Fruit fly (Drosophila melanogaster) whole organism, wandering third instar larva: ENCODE measurements around the gene CG1092.

Source experiments
- Abd-B ChIP-seq: fragments of >200 bp; optimal IDR thresholded peaks from 2 replicates; lab custom pipeline; 2017; ENCODE audit warnings: missing biosample characterization, missing genetic modification characterization
- Hr78 ChIP-seq: fragments of >200 bp; optimal IDR thresholded peaks from 2 replicates; lab custom pipeline; 2017; ENCODE audit warnings: missing biosample characterization, missing genetic modification characterization
- Myc ChIP-seq: fragments of >200 bp; optimal IDR thresholded peaks from 2 replicates; lab custom pipeline; 2017
- OdsH ChIP-seq: fragments of 200-800 bp; sonication (Bioruptor generic); optimal IDR thresholded peaks from 2 replicates; lab custom pipeline; 2016; ENCODE audit warnings: missing biosample characterization, mild to moderate bottlenecking, missing genetic modification characterization
- h ChIP-seq: fragments of 200-800 bp; sonication (Bioruptor generic); optimal IDR thresholded peaks from 3 replicates; lab custom pipeline; 2016; ENCODE audit warnings: missing biosample characterization, mild to moderate bottlenecking, missing genetic modification characterization
- rgr ChIP-seq: fragments of 200-800 bp; sonication (Bioruptor generic); optimal IDR thresholded peaks from 3 replicates; lab custom pipeline; 2016; ENCODE audit warnings: missing biosample characterization, mild to moderate bottlenecking, missing genetic modification characterization
- woc ChIP-seq: sonication (Bioruptor generic); optimal IDR thresholded peaks from 2 replicates; lab custom pipeline; 2016; ENCODE audit warnings: missing biosample characterization, mild to moderate bottlenecking, missing genetic modification characterization

DNA sequence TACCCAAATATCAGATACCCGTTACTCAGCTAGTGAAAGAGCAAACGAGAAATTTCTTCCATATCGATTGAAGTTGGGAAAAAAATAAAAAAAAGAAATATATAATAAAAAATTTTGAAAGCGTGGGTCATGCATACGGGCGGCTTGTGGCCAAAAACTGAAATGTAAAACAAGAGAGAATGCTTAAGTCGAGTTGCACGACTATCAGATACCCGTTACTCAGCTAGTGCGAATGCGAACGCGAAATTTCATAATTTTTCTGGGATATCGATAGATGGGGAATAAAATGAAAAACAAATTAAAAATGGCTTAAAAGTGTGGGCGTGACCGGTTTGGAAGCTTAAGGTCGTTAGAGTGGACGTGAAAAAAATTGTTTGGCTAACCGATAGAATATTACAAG, 1.8 kb downstream of the CG1092 start:
- TF ChIP-seq h (GFP tag; lab: Kevin White, UChicago) (no peak), Hr78 (GFP tag; lab: Kevin White, UChicago) (no peak), OdsH (GFP tag; lab: Kevin White, UChicago) (no peak), rgr (no peak), Myc (lab: Kevin White, UChicago) (no peak), Abd-B (GFP tag; lab: Kevin White, UChicago) (no peak), woc (GFP tag; lab: Kevin White, UChicago) (no peak)
